Worm (Caenorhabditis elegans): ENCODE results near the gene C45G9.12.

- no peak for TF ChIP-seq W03F9.2 (tag; optimal IDR thresholded peaks at IDR 0.05)
- no peak for TF ChIP-seq him-1 (tag; optimal IDR thresholded peaks at IDR 0.05)
Observed at ce11 chrIII:5047740-5048139, 23.7 kb downstream of the C45G9.12 start, which contains the start of gene C45G9.5.

Measured in whole organism, L4/young adult.